Worm (Caenorhabditis elegans): ENCODE data around the gene rfc-1.

DNA sequence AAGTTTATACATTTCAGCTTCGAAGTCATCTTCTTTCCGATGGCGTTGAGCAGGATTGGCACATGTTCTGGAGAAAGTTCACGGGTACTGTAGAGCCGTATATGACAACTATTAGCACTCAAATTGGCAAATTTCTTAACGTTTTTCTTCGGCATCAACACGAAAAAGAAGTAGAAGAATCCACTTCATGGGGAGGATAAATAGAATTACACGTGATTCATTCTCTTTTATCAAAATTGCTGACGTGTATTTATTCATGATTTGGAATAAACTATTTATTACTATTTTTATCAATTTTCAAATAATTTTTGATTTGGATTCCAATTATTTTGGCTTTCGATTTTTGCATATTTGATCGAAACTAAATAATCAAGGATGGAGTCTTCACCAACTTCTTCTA is 19.9 kb upstream of the rfc-1 start, which contains the start of gene C47E8.1:
- no peak for TF ChIP-seq lin-39 (tag; optimal IDR thresholded peaks at IDR 0.05)
- TF ChIP-seq ceh-82 (tag; optimal IDR thresholded peaks at IDR 0.05): no peak
- no peak for TF ChIP-seq sea-2 (GFP tag; optimal IDR thresholded peaks at IDR 0.05)
- no peak for TF ChIP-seq unc-62 (GFP tag; optimal IDR thresholded peaks at IDR 0.05)
- no peak for TF ChIP-seq daf-12 (tag; optimal IDR thresholded peaks at IDR 0.05)
- TF ChIP-seq nhr-76 (tag; optimal IDR thresholded peaks at IDR 0.05): no peak
- TF ChIP-seq eor-1 (tag; optimal IDR thresholded peaks at IDR 0.05): no peak
- no peak for TF ChIP-seq nhr-237 (tag; optimal IDR thresholded peaks at IDR 0.05)
- no peak for TF ChIP-seq jun-1 (tag; optimal IDR thresholded peaks at IDR 0.05)
- TF ChIP-seq fos-1 (tag; optimal IDR thresholded peaks at IDR 0.05): no peak
- no peak for TF ChIP-seq egl-5 (tag; optimal IDR thresholded peaks at IDR 0.05)
- no peak for TF ChIP-seq aly-2 (tag; optimal IDR thresholded peaks at IDR 0.05)
- TF ChIP-seq nhr-77 (tag; optimal IDR thresholded peaks at IDR 0.05): no peak
- no peak for TF ChIP-seq pqm-1 (tag; optimal IDR thresholded peaks at IDR 0.05)

All from whole organism, L3 larva.